Worm (Caenorhabditis elegans): ENCODE results near the gene pgp-4.

The pgp-4 gene

DNA sequence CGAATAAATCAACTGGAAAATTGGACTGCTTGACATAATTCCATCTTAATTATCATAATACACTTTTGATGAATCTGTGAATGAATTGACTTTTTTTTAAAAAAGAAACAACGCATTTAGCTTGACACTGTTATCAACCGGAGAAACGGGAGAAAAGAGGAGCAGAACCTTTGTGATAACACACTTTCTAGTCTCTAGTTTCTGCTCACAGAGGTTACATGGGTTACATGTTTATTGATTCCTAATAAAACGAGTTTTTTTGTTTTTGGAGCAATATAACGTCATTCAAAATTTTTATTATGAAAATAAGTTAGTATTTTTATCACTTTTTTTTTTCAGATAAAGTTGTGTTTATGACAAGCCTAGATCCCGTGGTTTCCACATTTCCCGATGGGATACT is 39.7 kb upstream of the pgp-4 start, which contains the start of gene hizr-1:
hizr-1 (plus strand) TSS at position 340 of the 400 bp plus-strand sequence.
- TF ChIP-seq unc-3 (GFP tag; conservative IDR thresholded peaks at IDR 0.05) (no peak), unc-3 (tag; optimal IDR thresholded peaks at IDR 0.05) (no peak), sox-4 (tag; optimal IDR thresholded peaks at IDR 0.05) (no peak), C38D4.7 (GFP tag; optimal IDR thresholded peaks at IDR 0.05) (no peak), pha-4 (tag; optimal IDR thresholded peaks at IDR 0.05) (no peak), unc-55 (GFP tag; optimal IDR thresholded peaks at IDR 0.05) (no peak), zip-5 (tag; optimal IDR thresholded peaks at IDR 0.05) (no peak), rnt-1 (tag; optimal IDR thresholded peaks at IDR 0.05) (no peak), ahr-1 (tag; optimal IDR thresholded peaks at IDR 0.05) (no peak), ceh-6 (GFP tag; optimal IDR thresholded peaks at IDR 0.05) (no peak), ceh-48 (tag; optimal IDR thresholded peaks at IDR 0.05) (no peak), ceh-31 (tag; optimal IDR thresholded peaks at IDR 0.05) (no peak), pat-9 (tag; optimal IDR thresholded peaks at IDR 0.05) (no peak), syd-9 (tag; optimal IDR thresholded peaks at IDR 0.05) (no peak), ceh-24 (tag; optimal IDR thresholded peaks at IDR 0.05) (no peak), hlh-15 (tag; optimal IDR thresholded peaks at IDR 0.05) (no peak), che-1 (tag; optimal IDR thresholded peaks at IDR 0.05) (no peak), F13H6.1 (tag; optimal IDR thresholded peaks at IDR 0.05) (no peak), ceh-34 (tag; optimal IDR thresholded peaks at IDR 0.05) (no peak)

DNA sequence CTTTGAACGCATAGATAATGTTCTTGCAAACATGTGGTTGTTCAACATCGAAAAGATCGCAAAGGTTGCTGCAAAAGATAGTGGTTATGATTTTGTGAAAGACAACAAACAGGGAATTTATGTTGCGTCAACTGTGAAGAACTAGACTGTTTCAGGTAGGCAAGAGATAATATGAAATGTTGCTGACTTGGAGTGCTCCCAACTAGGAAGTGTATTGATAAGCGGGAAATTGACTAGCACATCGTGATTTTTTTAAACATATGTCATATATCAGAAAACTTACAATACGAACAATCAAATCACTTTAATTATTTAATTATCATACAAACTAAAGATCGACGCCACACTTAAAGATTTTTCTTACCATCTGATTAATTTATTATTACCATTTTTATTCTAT is 34.4 kb upstream of the pgp-4 start:
- TF ChIP-seq ceh-45 (GFP tag; IDR thresholded peaks at IDR 0.05) (no peak), ahr-1 (tag; optimal IDR thresholded peaks at IDR 0.05) (no peak)

ce11 chrX:11324240-11324639 is 33.4 kb upstream of the pgp-4 start, which contains the start of gene asm-2:
Gene asm-2, minus strand, starts transcription at chrX:11324251.
- no peak for TF ChIP-seq fkh-6 (tag; optimal IDR thresholded peaks at IDR 0.05)
- no peak for TF ChIP-seq dve-1 (tag; optimal IDR thresholded peaks at IDR 0.05)
- no peak for TF ChIP-seq C38D4.7 (GFP tag; optimal IDR thresholded peaks at IDR 0.05)
- no peak for TF ChIP-seq ceh-14 (tag; optimal IDR thresholded peaks at IDR 0.05)
- TF ChIP-seq ceh-2 (tag; optimal IDR thresholded peaks at IDR 0.05), result no peak
- TF ChIP-seq unc-86 (tag; optimal IDR thresholded peaks at IDR 0.05), result no peak
- TF ChIP-seq fkh-10 (GFP tag; optimal IDR thresholded peaks at IDR 0.05), result no peak
- TF ChIP-seq hlh-6 (tag; optimal IDR thresholded peaks at IDR 0.05), result no peak
- TF ChIP-seq ceh-6 (GFP tag; optimal IDR thresholded peaks at IDR 0.05), result no peak
- TF ChIP-seq ttx-3 (tag; optimal IDR thresholded peaks at IDR 0.05), result no peak
- no peak for TF ChIP-seq nhr-232 (tag; optimal IDR thresholded peaks at IDR 0.05)
- TF ChIP-seq hlh-13 (GFP tag; optimal IDR thresholded peaks at IDR 0.05), result no peak
- no peak for TF ChIP-seq pat-9 (tag; optimal IDR thresholded peaks at IDR 0.05)
- no peak for TF ChIP-seq F13H6.1 (tag; optimal IDR thresholded peaks at IDR 0.05)
- TF ChIP-seq npax-4 (tag; optimal IDR thresholded peaks at IDR 0.05), result no peak
- TF ChIP-seq gmeb-2 (tag; optimal IDR thresholded peaks at IDR 0.05), result no peak
- TF ChIP-seq pag-3 (tag; optimal IDR thresholded peaks at IDR 0.05; ENCODE audit: borderline replicate concordance), result no peak

DNA sequence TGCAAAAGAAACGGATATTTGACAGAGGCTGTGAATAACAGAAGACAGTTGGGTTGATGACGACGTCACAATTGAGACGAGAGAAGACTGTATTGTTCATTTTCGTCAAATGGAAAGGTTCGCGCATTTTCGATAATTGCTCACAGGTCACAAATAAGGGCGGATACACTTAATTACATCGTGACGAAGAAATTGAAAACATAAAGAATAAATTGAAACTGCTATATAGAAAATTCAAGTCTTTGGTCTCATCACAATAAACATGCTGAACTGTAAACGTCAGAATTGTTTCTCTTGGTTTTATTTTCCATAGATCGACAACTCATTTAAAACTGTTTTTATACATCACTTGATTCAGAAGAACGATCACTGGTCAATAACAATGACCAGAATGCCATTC is 30.8 kb upstream of the pgp-4 start, which contains the start of gene ZK455.5:
ZK455.5 (minus strand) TSS at position 101 of the 400 bp plus-strand sequence.
- TF ChIP-seq fkh-10 (GFP tag; optimal IDR thresholded peaks at IDR 0.05), result no peak
- no peak for TF ChIP-seq ceh-2 (tag; optimal IDR thresholded peaks at IDR 0.05)
- TF ChIP-seq zip-5 (tag; optimal IDR thresholded peaks at IDR 0.05), result no peak
- TF ChIP-seq K02D7.2 (tag; optimal IDR thresholded peaks at IDR 0.05), result no peak
- no peak for TF ChIP-seq ahr-1 (tag; optimal IDR thresholded peaks at IDR 0.05)
- no peak for TF ChIP-seq elt-2 (tag; optimal IDR thresholded peaks at IDR 0.05)
- no peak for TF ChIP-seq dve-1 (tag; optimal IDR thresholded peaks at IDR 0.05)
- TF ChIP-seq pha-4 (tag; optimal IDR thresholded peaks at IDR 0.05), result no peak
- no peak for TF ChIP-seq ama-1 (optimal IDR thresholded peaks at IDR 0.05)
- TF ChIP-seq pha-2 (tag; optimal IDR thresholded peaks at IDR 0.05), result no peak
- TF ChIP-seq unc-3 (GFP tag; conservative IDR thresholded peaks at IDR 0.05), result no peak
- TF ChIP-seq unc-3 (tag; optimal IDR thresholded peaks at IDR 0.05), result no peak
- no peak for TF ChIP-seq hlh-15 (tag; optimal IDR thresholded peaks at IDR 0.05)
